Comparison of ENCODE assay signal across 1 fruit fly cellular context in the genomic region with DNA sequence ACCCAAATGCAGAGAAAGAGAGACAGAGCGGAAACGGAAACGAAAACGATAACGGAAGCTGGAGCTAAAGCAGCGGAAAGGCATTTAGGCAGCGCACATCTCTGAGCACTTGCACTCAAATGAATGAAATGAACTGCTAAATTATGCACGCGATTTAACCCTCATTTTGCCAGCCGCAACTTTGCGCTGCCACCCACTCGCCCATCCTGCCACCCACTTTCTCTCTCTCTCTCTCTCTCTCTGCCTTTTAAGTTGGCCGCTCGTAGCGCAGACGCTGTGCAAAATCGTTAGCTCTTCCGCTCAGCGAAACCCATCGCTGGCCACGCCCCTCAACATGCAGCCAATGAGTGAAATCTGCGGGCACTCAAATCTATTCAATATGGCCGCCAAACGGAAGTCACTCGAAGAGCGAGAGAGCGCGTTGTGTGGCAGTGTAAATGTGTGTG.
TF ChIP-seq lines count a peak whose summit lies in the region.

No protein-coding gene starts in this region.

TF ChIP-seq in whole organism, embryonic, 481 proteins besides CTCF, POLR2A, EP300 and RAD21 (continued from another document and continues in another):
- TF ChIP-seq dysf (GFP tag; IDR thresholded peaks at IDR 0.05; lab: Robert Waterston, UW) = no peak
- TF ChIP-seq ci (GFP tag; IDR thresholded peaks at IDR 0.05; lab: Robert Waterston, UW) = peak; percentile 70
- no peak for TF ChIP-seq Meics (GFP tag; optimal IDR thresholded peaks at IDR 0.05; lab: Kevin White, UChicago)
- TF ChIP-seq CG10274 (GFP tag; optimal IDR thresholded peaks at IDR 0.05; lab: Kevin White, UChicago) = no peak
- TF ChIP-seq Bgb (GFP tag; IDR thresholded peaks at IDR 0.05; lab: Robert Waterston, UW; ENCODE audit: partially characterized antibody) = peak; percentile 19; the same call in 1 of the 2 replicates
- no peak for TF ChIP-seq Neu2 (GFP tag; optimal IDR thresholded peaks at IDR 0.05; lab: Kevin White, UChicago; ENCODE audit: borderline replicate concordance)
- TF ChIP-seq Lim3 (GFP tag; IDR thresholded peaks at IDR 0.05; lab: Robert Waterston, UW) = no peak
- peak; percentile 32 for TF ChIP-seq gsb-n (tag; optimal IDR thresholded peaks at IDR 0.05; lab: Kevin White, UChicago)
- peak; percentile 2 for TF ChIP-seq CG8388 (GFP tag; optimal IDR thresholded peaks at IDR 0.05; lab: Kevin White, UChicago)
- TF ChIP-seq z (GFP tag; IDR thresholded peaks at IDR 0.05; lab: Robert Waterston, UW) = peak; percentile 98
- no peak for TF ChIP-seq CG10462 (GFP tag; optimal IDR thresholded peaks at IDR 0.05; lab: Kevin White, UChicago)
- TF ChIP-seq trh (GFP tag; optimal IDR thresholded peaks at IDR 0.05; lab: Kevin White, UChicago) = no peak
- peak; percentile 37 for TF ChIP-seq lab (GFP tag; optimal IDR thresholded peaks at IDR 0.05; lab: Kevin White, UChicago)
- TF ChIP-seq Nf-YB (GFP tag; optimal IDR thresholded peaks at IDR 0.05; lab: Kevin White, UChicago) = peak; percentile 98
- TF ChIP-seq Atf6 (GFP tag; IDR thresholded peaks at IDR 0.05; lab: Robert Waterston, UW) = no peak
- TF ChIP-seq Nf-YC (tag; optimal IDR thresholded peaks at IDR 0.05; lab: Kevin White, UChicago) = peak; percentile 96
- peak; percentile 55 for TF ChIP-seq CG10431 (GFP tag; optimal IDR thresholded peaks at IDR 0.05; lab: Kevin White, UChicago)
- TF ChIP-seq Atf-2 (GFP tag; optimal IDR thresholded peaks at IDR 0.05; lab: Kevin White, UChicago) = no peak
- no peak for TF ChIP-seq CG1024 (GFP tag; IDR thresholded peaks at IDR 0.05; lab: Robert Waterston, UW)
- peak; percentile 32 for TF ChIP-seq Asciz (GFP tag; optimal IDR thresholded peaks at IDR 0.05; lab: Kevin White, UChicago)
- TF ChIP-seq shn (GFP tag; optimal IDR thresholded peaks at IDR 0.05; lab: Kevin White, UChicago) = no peak
- no peak for TF ChIP-seq sisA (GFP tag; IDR thresholded peaks at IDR 0.05; lab: Robert Waterston, UW)
- TF ChIP-seq CG8359 (GFP tag; optimal IDR thresholded peaks at IDR 0.05; lab: Kevin White, UChicago; ENCODE audit: borderline replicate concordance) = no peak
- TF ChIP-seq sr (GFP tag; IDR thresholded peaks at IDR 0.05; lab: Robert Waterston, UW) = peak; percentile 52; the same call in 1 of the 3 replicates
- no peak for TF ChIP-seq CG7987 (GFP tag; optimal IDR thresholded peaks at IDR 0.05; lab: Kevin White, UChicago)
- peak; percentile 24 for TF ChIP-seq CG15479 (GFP tag; optimal IDR thresholded peaks at IDR 0.05; lab: Kevin White, UChicago)
- TF ChIP-seq oc (tag; optimal IDR thresholded peaks at IDR 0.05; lab: Kevin White, UChicago) = no peak
- TF ChIP-seq Mad (GFP tag; optimal IDR thresholded peaks at IDR 0.05; lab: Kevin White, UChicago) = no peak
- TF ChIP-seq prd (optimal IDR thresholded peaks at IDR 0.05; lab: Kevin White, UChicago) = no peak
- no peak for TF ChIP-seq prd (GFP tag; IDR thresholded peaks at IDR 0.05; lab: Robert Waterston, UW)
- TF ChIP-seq CG17328 (GFP tag; IDR thresholded peaks at IDR 0.05; lab: Robert Waterston, UW) = peak; percentile 42; the same call in 1 of the 2 replicates
- no peak for TF ChIP-seq jigr1 (GFP tag; IDR thresholded peaks at IDR 0.05; lab: Robert Waterston, UW)
- TF ChIP-seq CG6813 (GFP tag; optimal IDR thresholded peaks at IDR 0.05; lab: Kevin White, UChicago) = peak; percentile 36
- TF ChIP-seq az2 (GFP tag; optimal IDR thresholded peaks at IDR 0.05; lab: Kevin White, UChicago) = no peak
- peak; percentile 32 for TF ChIP-seq CG33557 (GFP tag; optimal IDR thresholded peaks at IDR 0.05; lab: Kevin White, UChicago)
- no peak for TF ChIP-seq ase (GFP tag; IDR thresholded peaks at IDR 0.05; lab: Robert Waterston, UW)
- no peak for TF ChIP-seq toy (GFP tag; IDR thresholded peaks at IDR 0.05; lab: Robert Waterston, UW)
- TF ChIP-seq CG9437 (GFP tag; optimal IDR thresholded peaks at IDR 0.05; lab: Kevin White, UChicago) = peak; percentile 6
- TF ChIP-seq CG7745 (tag; optimal IDR thresholded peaks at IDR 0.05; lab: Kevin White, UChicago) = no peak
- TF ChIP-seq sug (tag; optimal IDR thresholded peaks at IDR 0.05; lab: Kevin White, UChicago) = no peak
- TF ChIP-seq Bteb2 (GFP tag; optimal IDR thresholded peaks at IDR 0.05; lab: Kevin White, UChicago) = no peak
- no peak for TF ChIP-seq CG18619 (GFP tag; optimal IDR thresholded peaks at IDR 0.05; lab: Kevin White, UChicago)
- peak; percentile 32 for TF ChIP-seq fd102C (GFP tag; optimal IDR thresholded peaks at IDR 0.05; lab: Kevin White, UChicago)
- no peak for TF ChIP-seq CG16863 (GFP tag; optimal IDR thresholded peaks at IDR 0.05; lab: Kevin White, UChicago)
- peak; percentile 14 for TF ChIP-seq CG17568 (GFP tag; optimal IDR thresholded peaks at IDR 0.05; lab: Kevin White, UChicago)
- peak; percentile 21; the same call in 1 of the 2 replicates for TF ChIP-seq Nf-YA (GFP tag; IDR thresholded peaks at IDR 0.05; lab: Robert Waterston, UW)
- TF ChIP-seq CG10565 (GFP tag; optimal IDR thresholded peaks at IDR 0.05; lab: Kevin White, UChicago) = no peak
- no peak for TF ChIP-seq Deaf1 (tag; optimal IDR thresholded peaks at IDR 0.05; lab: Kevin White, UChicago)
- TF ChIP-seq CG14014 (GFP tag; IDR thresholded peaks at IDR 0.05; lab: Robert Waterston, UW) = no peak
- peak; percentile 23 for TF ChIP-seq CG2116 (GFP tag; optimal IDR thresholded peaks at IDR 0.05; lab: Kevin White, UChicago)
- TF ChIP-seq CG16813 (GFP tag; IDR thresholded peaks at IDR 0.05; lab: Robert Waterston, UW; ENCODE audit: partially characterized antibody) = no peak
- no peak for TF ChIP-seq Atf3 (GFP tag; optimal IDR thresholded peaks at IDR 0.05; lab: Kevin White, UChicago)
- TF ChIP-seq D19A (tag; optimal IDR thresholded peaks at IDR 0.05; lab: Kevin White, UChicago) = no peak
- TF ChIP-seq trem (tag; optimal IDR thresholded peaks at IDR 0.05; lab: Kevin White, UChicago) = peak; percentile 1
- no peak for TF ChIP-seq gce (GFP tag; IDR thresholded peaks at IDR 0.05; lab: Robert Waterston, UW)
- no peak for TF ChIP-seq bab2 (GFP tag; optimal IDR thresholded peaks at IDR 0.05; lab: Kevin White, UChicago)
- TF ChIP-seq CG31365 (tag; optimal IDR thresholded peaks at IDR 0.05; lab: Kevin White, UChicago) = peak; percentile 24
- TF ChIP-seq ems (GFP tag; optimal IDR thresholded peaks at IDR 0.05; lab: Kevin White, UChicago) = no peak
- peak; percentile 11 for TF ChIP-seq CG2875 (GFP tag; optimal IDR thresholded peaks at IDR 0.05; lab: Kevin White, UChicago)
- peak; percentile 49 for TF ChIP-seq CG12219 (GFP tag; optimal IDR thresholded peaks at IDR 0.05; lab: Kevin White, UChicago)
- TF ChIP-seq H2.0 (GFP tag; IDR thresholded peaks at IDR 0.05; lab: Robert Waterston, UW) = no peak
- TF ChIP-seq lbe (GFP tag; optimal IDR thresholded peaks at IDR 0.05; lab: Kevin White, UChicago) = no peak
- no peak for TF ChIP-seq CG10147 (GFP tag; optimal IDR thresholded peaks at IDR 0.05; lab: Kevin White, UChicago)
- TF ChIP-seq ro (GFP tag; IDR thresholded peaks at IDR 0.05; lab: Robert Waterston, UW) = no peak
- peak; percentile 77 for TF ChIP-seq ewg (GFP tag; optimal IDR thresholded peaks at IDR 0.05; lab: Kevin White, UChicago)
- TF ChIP-seq dmrt11E (tag; optimal IDR thresholded peaks at IDR 0.05; lab: Kevin White, UChicago) = no peak
- TF ChIP-seq tap (tag; optimal IDR thresholded peaks at IDR 0.05; lab: Kevin White, UChicago) = no peak
- peak; percentile 25 for TF ChIP-seq CG13775 (GFP tag; optimal IDR thresholded peaks at IDR 0.05; lab: Kevin White, UChicago)
- TF ChIP-seq CG12236 (GFP tag; optimal IDR thresholded peaks at IDR 0.05; lab: Kevin White, UChicago) = no peak
- no peak for TF ChIP-seq bowl (GFP tag; IDR thresholded peaks at IDR 0.05; lab: Robert Waterston, UW)
- peak; percentile 3 for TF ChIP-seq nerfin-1 (tag; optimal IDR thresholded peaks at IDR 0.05; lab: Kevin White, UChicago)
- peak; percentile 38 for TF ChIP-seq fd64A (GFP tag; optimal IDR thresholded peaks at IDR 0.05; lab: Kevin White, UChicago)
- no peak for TF ChIP-seq zfh2 (GFP tag; optimal IDR thresholded peaks at IDR 0.05; lab: Kevin White, UChicago)
- peak; percentile 71 for TF ChIP-seq cg (GFP tag; optimal IDR thresholded peaks at IDR 0.05; lab: Kevin White, UChicago)
- no peak for TF ChIP-seq C15 (GFP tag; IDR thresholded peaks at IDR 0.05; lab: Robert Waterston, UW)
- TF ChIP-seq CG6791 (GFP tag; IDR thresholded peaks at IDR 0.05; lab: Robert Waterston, UW; ENCODE audit: partially characterized antibody) = 0 out of 3 replicates have a peak, but pooled peaks have one; percentile 11
- TF ChIP-seq org-1 (GFP tag; optimal IDR thresholded peaks at IDR 0.05; lab: Kevin White, UChicago) = no peak
- no peak for TF ChIP-seq Oaz (GFP tag; IDR thresholded peaks at IDR 0.05; lab: Robert Waterston, UW)
- no peak for TF ChIP-seq peb (GFP tag; IDR thresholded peaks at IDR 0.05; lab: Robert Waterston, UW)
- no peak for TF ChIP-seq CG12155 (GFP tag; optimal IDR thresholded peaks at IDR 0.05; lab: Kevin White, UChicago)
- TF ChIP-seq Hr51 (GFP tag; optimal IDR thresholded peaks at IDR 0.05; lab: Kevin White, UChicago) = no peak
- TF ChIP-seq CG7271 (tag; optimal IDR thresholded peaks at IDR 0.05; lab: Kevin White, UChicago) = peak; percentile 63
- TF ChIP-seq tio (GFP tag; optimal IDR thresholded peaks at IDR 0.05; lab: Kevin White, UChicago) = no peak
- no peak for TF ChIP-seq CG10543 (GFP tag; optimal IDR thresholded peaks at IDR 0.05; lab: Kevin White, UChicago)
- peak; percentile 56 for TF ChIP-seq sens (GFP tag; lab: Kevin White, UChicago)
- TF ChIP-seq pros (GFP tag; optimal IDR thresholded peaks at IDR 0.05; lab: Kevin White, UChicago) = no peak
- no peak for TF ChIP-seq cas (GFP tag; IDR thresholded peaks at IDR 0.05; lab: Robert Waterston, UW)
- TF ChIP-seq Ets97D (GFP tag; optimal IDR thresholded peaks at IDR 0.05; lab: Kevin White, UChicago) = peak; percentile 70
- TF ChIP-seq CG14050 (GFP tag; IDR thresholded peaks at IDR 0.05; lab: Robert Waterston, UW) = no peak
- TF ChIP-seq CG17385 (GFP tag; optimal IDR thresholded peaks at IDR 0.05; lab: Kevin White, UChicago) = peak; percentile 37
- TF ChIP-seq insv (GFP tag; optimal IDR thresholded peaks at IDR 0.05; lab: Kevin White, UChicago) = no peak
- no peak for TF ChIP-seq Fer2 (tag; optimal IDR thresholded peaks at IDR 0.05; lab: Kevin White, UChicago)
- TF ChIP-seq gcm (GFP tag; optimal IDR thresholded peaks at IDR 0.05; lab: Kevin White, UChicago) = peak; percentile 77
- no peak for TF ChIP-seq MESR4 (GFP tag; optimal IDR thresholded peaks at IDR 0.05; lab: Kevin White, UChicago)
- no peak for TF ChIP-seq D (optimal IDR thresholded peaks at IDR 0.05; lab: Kevin White, UChicago)
- TF ChIP-seq D (GFP tag; optimal IDR thresholded peaks at IDR 0.05; lab: Kevin White, UChicago) = no peak
- TF ChIP-seq hkb (optimal IDR thresholded peaks at IDR 0.05; lab: Kevin White, UChicago) = no peak
- TF ChIP-seq hkb (GFP tag; IDR thresholded peaks at IDR 0.05; lab: Robert Waterston, UW) = peak; percentile 58
- peak; percentile 20 for TF ChIP-seq CG6854 (GFP tag; optimal IDR thresholded peaks at IDR 0.05; lab: Kevin White, UChicago)
- TF ChIP-seq ATbp (GFP tag; optimal IDR thresholded peaks at IDR 0.05; lab: Kevin White, UChicago) = peak; percentile 30
- peak; percentile 13; the same call in 1 of the 2 replicates for TF ChIP-seq Adf1 (GFP tag; IDR thresholded peaks at IDR 0.05; lab: Robert Waterston, UW)
- no peak for TF ChIP-seq Fer3 (tag; optimal IDR thresholded peaks at IDR 0.05; lab: Kevin White, UChicago)
- TF ChIP-seq crol (GFP tag; IDR thresholded peaks at IDR 0.05; lab: Robert Waterston, UW) = no peak
- no peak for TF ChIP-seq CG1792 (GFP tag; optimal IDR thresholded peaks at IDR 0.05; lab: Kevin White, UChicago)
- TF ChIP-seq CG13287 (GFP tag; IDR thresholded peaks at IDR 0.05; lab: Robert Waterston, UW; ENCODE audit: partially characterized antibody) = peak; percentile 23; the same call in 1 of the 2 replicates
- 0 out of 3 replicates have a peak, but pooled peaks have one; percentile 16 for TF ChIP-seq Doc3 (GFP tag; IDR thresholded peaks at IDR 0.05; lab: Robert Waterston, UW; ENCODE audit: partially characterized antibody)
- peak; percentile 36 for TF ChIP-seq CG6765 (GFP tag; optimal IDR thresholded peaks at IDR 0.05; lab: Kevin White, UChicago)
- TF ChIP-seq Eip74EF (GFP tag; optimal IDR thresholded peaks at IDR 0.05; lab: Kevin White, UChicago) = no peak
- peak; percentile 24; the same call in 1 of the 3 replicates for TF ChIP-seq CG34224 (GFP tag; IDR thresholded peaks at IDR 0.05; lab: Robert Waterston, UW; ENCODE audit: partially characterized antibody)
- no peak for TF ChIP-seq Side (GFP tag; optimal IDR thresholded peaks at IDR 0.05; lab: Kevin White, UChicago)
- no peak for TF ChIP-seq CG16779 (GFP tag; IDR thresholded peaks at IDR 0.05; lab: Robert Waterston, UW)
- TF ChIP-seq gcm2 (GFP tag; optimal IDR thresholded peaks at IDR 0.05; lab: Kevin White, UChicago) = no peak
- TF ChIP-seq Hey (tag; optimal IDR thresholded peaks at IDR 0.05; lab: Kevin White, UChicago) = no peak
- no peak for TF ChIP-seq CG11504 (tag; optimal IDR thresholded peaks at IDR 0.05; lab: Kevin White, UChicago)
- TF ChIP-seq pum (GFP tag; optimal IDR thresholded peaks at IDR 0.05; lab: Kevin White, UChicago) = no peak
- TF ChIP-seq chm (GFP tag; IDR thresholded peaks at IDR 0.05; lab: Robert Waterston, UW) = no peak
- TF ChIP-seq bbx (GFP tag; IDR thresholded peaks at IDR 0.05; lab: Robert Waterston, UW; ENCODE audit: partially characterized antibody) = peak; percentile 16; the same call in 1 of the 2 replicates
- TF ChIP-seq CG8765 (GFP tag; IDR thresholded peaks at IDR 0.05; lab: Robert Waterston, UW) = no peak
- TF ChIP-seq CG10979 (tag; optimal IDR thresholded peaks at IDR 0.05; lab: Kevin White, UChicago) = peak; percentile 14
- TF ChIP-seq Sox100B (GFP tag; optimal IDR thresholded peaks at IDR 0.05; lab: Kevin White, UChicago) = peak; percentile 19
- TF ChIP-seq Kr (GFP tag; optimal IDR thresholded peaks at IDR 0.05; lab: Kevin White, UChicago) = peak; percentile 24
- peak; percentile 26; the same call in 1 of the 2 replicates for TF ChIP-seq vvl (GFP tag; IDR thresholded peaks at IDR 0.05; lab: Robert Waterston, UW)
- TF ChIP-seq Rfx (GFP tag; IDR thresholded peaks at IDR 0.05; lab: Robert Waterston, UW) = peak; percentile 8; the same call in 1 of the 2 replicates
- no peak for TF ChIP-seq CG2889 (GFP tag; IDR thresholded peaks at IDR 0.05; lab: Robert Waterston, UW)
- no peak for TF ChIP-seq CG3407 (GFP tag; optimal IDR thresholded peaks at IDR 0.05; lab: Kevin White, UChicago)
- TF ChIP-seq nom (GFP tag; optimal IDR thresholded peaks at IDR 0.05; lab: Kevin White, UChicago) = no peak
- no peak for TF ChIP-seq ERR (GFP tag; optimal IDR thresholded peaks at IDR 0.05; lab: Kevin White, UChicago)
- no peak for TF ChIP-seq jumu (GFP tag; optimal IDR thresholded peaks at IDR 0.05; lab: Kevin White, UChicago)
- TF ChIP-seq twi (tag; optimal IDR thresholded peaks at IDR 0.05; lab: Kevin White, UChicago) = no peak
